Worm (Caenorhabditis elegans) whole organism, L1 larva: ENCODE data around the gene srd-19.
A peak's percentile ranks its signal among the peaks of the same experiment; 100 is the strongest.

Source experiments
- C16A3.4 ChIP-seq: fragments of 150-350 bp; optimal IDR thresholded peaks from 2 replicates; lab custom pipeline; 2014; ENCODE audit warnings: missing biosample characterization, missing genetic modification characterization
- C34B4.2 ChIP-seq: sonication (generic microtip); optimal IDR thresholded peaks from 2 replicates; lab custom pipeline; 2017; ENCODE audit warnings: mild to moderate bottlenecking, missing genetic modification characterization, missing compliant biosample characterization
- Y116A8C.19 ChIP-seq: sonication (generic microtip); optimal IDR thresholded peaks from 2 replicates; lab custom pipeline; 2016; ENCODE audit warnings: missing compliant biosample characterization, missing genetic modification characterization, borderline replicate concordance
- aha-1 ChIP-seq: fragments of 150-350 bp; optimal IDR thresholded peaks from 2 replicates; lab custom pipeline; 2014; ENCODE audit warnings: missing biosample characterization, missing genetic modification characterization
- aly-2 ChIP-seq: fragments of 150-350 bp; optimal IDR thresholded peaks from 2 replicates; lab custom pipeline; 2014; ENCODE audit warnings: missing biosample characterization, missing genetic modification characterization
- ama-1 ChIP-seq: fragments of 150-350 bp; optimal IDR thresholded peaks from 2 replicates; lab custom pipeline; 2014
- blmp-1 ChIP-seq: fragments of 150-350 bp; optimal IDR thresholded peaks from 2 replicates; lab custom pipeline; 2014; ENCODE audit warnings: missing biosample characterization, missing genetic modification characterization
- ceh-8 ChIP-seq: fragments of 200-800 bp; sonication (Bioruptor generic); optimal IDR thresholded peaks from 2 replicates; lab custom pipeline; 2018; ENCODE audit warnings: mild to moderate bottlenecking, missing genetic modification characterization, moderate library complexity, missing compliant biosample characterization
- ceh-90 ChIP-seq: sonication (generic microtip); optimal IDR thresholded peaks from 2 replicates; lab custom pipeline; 2016; ENCODE audit warnings: missing genetic modification characterization, missing compliant biosample characterization
- dpl-1 ChIP-seq, 3 experiments: fragments of 150-350 bp in 2 of 3; sonication (generic microtip) in 1 of 3; optimal IDR thresholded peaks; 2 replicates each; lab custom pipeline; 2014 to 2017; ENCODE audit warnings: missing biosample characterization in 3 of 3, missing genetic modification characterization in 3 of 3, missing genetic modification reagents in 3 of 3
- dsc-1 ChIP-seq: sonication (generic microtip); optimal IDR thresholded peaks from 2 replicates; lab custom pipeline; 2016; ENCODE audit warnings: mild to moderate bottlenecking, missing genetic modification characterization, missing compliant biosample characterization
- egl-13 ChIP-seq: sonication (generic microtip); optimal IDR thresholded peaks from 2 replicates; lab custom pipeline; 2016; ENCODE audit warnings: missing genotype, missing genetic modification reagents, missing genetic modification characterization, missing compliant biosample characterization
- egl-27 ChIP-seq, 2 experiments: fragments of 150-350 bp in 1 of 2; sonication (generic microtip); optimal IDR thresholded peaks; 3 replicates each; lab custom pipeline; 2017 to 2018; ENCODE audit warnings: missing biosample characterization in 2 of 2, missing genetic modification characterization in 2 of 2, missing genetic modification reagents in 2 of 2
- elt-2 ChIP-seq: sonication (generic microtip); optimal IDR thresholded peaks from 2 replicates; lab custom pipeline; 2016; ENCODE audit warnings: missing genetic modification characterization, mild to moderate bottlenecking, inconsistent platforms, missing compliant biosample characterization, missing genetic modification reagents
- elt-3 ChIP-seq, 6 experiments: fragments of 150-350 bp in 1 of 6; sonication (generic microtip); optimal IDR thresholded peaks; 2 replicates each; lab custom pipeline; 2017 to 2018; ENCODE audit warnings: missing biosample characterization in 6 of 6, missing genetic modification characterization in 6 of 6, inconsistent platforms in 1 of 6
- fkh-10 ChIP-seq: sonication (generic microtip); optimal IDR thresholded peaks from 2 replicates; lab custom pipeline; 2017; ENCODE audit warnings: missing biosample characterization, missing genetic modification reagents, missing genetic modification characterization
- fos-1 ChIP-seq: fragments of 150-350 bp; optimal IDR thresholded peaks from 2 replicates; lab custom pipeline; 2014; ENCODE audit warnings: missing biosample characterization, missing genetic modification characterization
- hlh-17 ChIP-seq: fragments of 200-800 bp; sonication (Bioruptor generic); optimal IDR thresholded peaks from 2 replicates; lab custom pipeline; 2018; ENCODE audit warnings: missing genetic modification characterization, mild to moderate bottlenecking, missing compliant biosample characterization, moderate library complexity, borderline replicate concordance
- hlh-4 ChIP-seq: sonication (generic microtip); optimal IDR thresholded peaks from 2 replicates; lab custom pipeline; 2016; ENCODE audit warnings: mild to moderate bottlenecking, missing genetic modification characterization, missing compliant biosample characterization
- irx-1 ChIP-seq: sonication (generic microtip); optimal IDR thresholded peaks from 2 replicates; lab custom pipeline; 2016; ENCODE audit warnings: missing genetic modification characterization, missing compliant biosample characterization
- jun-1 ChIP-seq: fragments of 150-350 bp; optimal IDR thresholded peaks from 2 replicates; lab custom pipeline; 2014; ENCODE audit warnings: missing biosample characterization, missing genetic modification reagents, missing genetic modification characterization
- lin-13 ChIP-seq: fragments of 150-350 bp; optimal IDR thresholded peaks from 2 replicates; lab custom pipeline; 2014; ENCODE audit warnings: missing biosample characterization, missing genetic modification reagents, missing genetic modification characterization
- lin-14 ChIP-seq: fragments of 200-800 bp; sonication (Bioruptor generic); optimal IDR thresholded peaks from 2 replicates; lab custom pipeline; 2018; ENCODE audit warnings: mild to moderate bottlenecking, missing genetic modification characterization, moderate library complexity, missing compliant biosample characterization
- lin-15B ChIP-seq: fragments of 150-350 bp; sonication (generic microtip); optimal IDR thresholded peaks from 3 replicates; lab custom pipeline; 2014; ENCODE audit warnings: missing biosample characterization, missing genetic modification characterization
- lin-39 ChIP-seq: fragments of 150-350 bp; optimal IDR thresholded peaks from 2 replicates; lab custom pipeline; 2014; ENCODE audit warnings: missing biosample characterization, missing genetic modification reagents, missing genetic modification characterization
- lir-3 ChIP-seq: sonication (generic microtip); optimal IDR thresholded peaks from 2 replicates; lab custom pipeline; 2016; ENCODE audit warnings: mild to moderate bottlenecking, missing genetic modification characterization, moderate library complexity, missing compliant biosample characterization; ENCODE audit not compliant: poor library complexity
- lsy-2 ChIP-seq, 2 experiments: fragments of 150-350 bp; optimal IDR thresholded peaks; 2 replicates each; lab custom pipeline; 2014; ENCODE audit warnings: missing biosample characterization in 2 of 2, missing genetic modification characterization in 2 of 2
- mab-9 ChIP-seq: fragments of 200-800 bp; sonication (Bioruptor generic); IDR thresholded peaks from 2 replicates; pipeline ENCODE4 v1.3.6; 2022; ENCODE audit warnings: missing genetic modification reagents, missing genetic modification characterization, missing compliant biosample characterization
- mdl-1 ChIP-seq, 2 experiments: fragments of 150-350 bp; optimal IDR thresholded peaks; 2 replicates each; lab custom pipeline; 2014 to 2017; ENCODE audit warnings: missing biosample characterization in 2 of 2, missing genetic modification characterization in 2 of 2, inconsistent platforms in 1 of 2
- mep-1 ChIP-seq: fragments of 150-350 bp; optimal IDR thresholded peaks from 2 replicates; lab custom pipeline; 2014; ENCODE audit warnings: missing biosample characterization, missing genetic modification characterization
- nhr-12 ChIP-seq: sonication (generic microtip); optimal IDR thresholded peaks from 2 replicates; lab custom pipeline; 2017; ENCODE audit warnings: missing biosample characterization, missing genetic modification characterization
- nhr-20 ChIP-seq: sonication (generic microtip); optimal IDR thresholded peaks from 2 replicates; lab custom pipeline; 2016; ENCODE audit warnings: mild to moderate bottlenecking, missing genetic modification characterization, missing compliant biosample characterization
- nhr-237 ChIP-seq: fragments of 150-350 bp; optimal IDR thresholded peaks from 2 replicates; lab custom pipeline; 2014; ENCODE audit warnings: missing biosample characterization, missing genetic modification characterization
- nhr-28 ChIP-seq: fragments of 150-350 bp; optimal IDR thresholded peaks from 2 replicates; lab custom pipeline; 2014; ENCODE audit warnings: missing biosample characterization, missing genetic modification characterization
- nhr-76 ChIP-seq: sonication (generic microtip); optimal IDR thresholded peaks from 2 replicates; lab custom pipeline; 2017; ENCODE audit warnings: missing biosample characterization, missing genetic modification characterization
- nhr-84 ChIP-seq: sonication (generic microtip); optimal IDR thresholded peaks from 2 replicates; lab custom pipeline; 2017; ENCODE audit warnings: missing biosample characterization, missing genetic modification characterization
- nhr-85 ChIP-seq: sonication (generic microtip); peaks from one replicate; lab custom pipeline; 2016; ENCODE audit warnings: missing genetic modification characterization, inconsistent platforms, missing compliant biosample characterization
- pax-3 ChIP-seq: fragments of 200-800 bp; sonication (Bioruptor generic); optimal IDR thresholded peaks from 2 replicates; lab custom pipeline; 2018; ENCODE audit warnings: mild to moderate bottlenecking, missing genetic modification characterization, moderate library complexity, missing compliant biosample characterization
- pqm-1 ChIP-seq: sonication (generic microtip); optimal IDR thresholded peaks from 3 replicates; lab custom pipeline; 2017; ENCODE audit warnings: missing biosample characterization, missing genetic modification characterization
- rnt-1 ChIP-seq: sonication (generic microtip); optimal IDR thresholded peaks from 2 replicates; lab custom pipeline; 2016; ENCODE audit warnings: mild to moderate bottlenecking, missing genetic modification characterization, moderate library complexity, missing compliant biosample characterization
- snpc-4 ChIP-seq: fragments of 150-350 bp; optimal IDR thresholded peaks from 2 replicates; lab custom pipeline; 2014; ENCODE audit warnings: missing biosample characterization, missing genetic modification characterization
- sox-4 ChIP-seq: sonication (generic microtip); optimal IDR thresholded peaks from 2 replicates; lab custom pipeline; 2016; ENCODE audit warnings: missing genetic modification characterization, missing compliant biosample characterization
- sup-37 ChIP-seq: fragments of 200-800 bp; sonication (Bioruptor generic); optimal IDR thresholded peaks from 2 replicates; lab custom pipeline; 2018; ENCODE audit warnings: mild to moderate bottlenecking, missing genetic modification characterization, missing compliant biosample characterization
- swsn-7 ChIP-seq: sonication (generic microtip); optimal IDR thresholded peaks from 2 replicates; lab custom pipeline; 2016; ENCODE audit warnings: missing genetic modification characterization, missing compliant biosample characterization
- tbx-2 ChIP-seq: sonication (generic microtip); optimal IDR thresholded peaks from 2 replicates; lab custom pipeline; 2016; ENCODE audit warnings: missing genetic modification characterization, missing compliant biosample characterization
- unc-30 ChIP-seq: sonication (generic microtip); optimal IDR thresholded peaks from 2 replicates; lab custom pipeline; 2017; ENCODE audit warnings: missing biosample characterization, missing genetic modification characterization
- unc-62 ChIP-seq: fragments of 150-350 bp; optimal IDR thresholded peaks from 2 replicates; lab custom pipeline; 2014; ENCODE audit warnings: missing biosample characterization, missing genetic modification reagents, missing genetic modification characterization
- unc-86 ChIP-seq: sonication (generic microtip); optimal IDR thresholded peaks from 2 replicates; lab custom pipeline; 2016; ENCODE audit warnings: missing genetic modification characterization, missing compliant biosample characterization
- unc-98 ChIP-seq: fragments of 200-800 bp; sonication (Bioruptor generic); IDR thresholded peaks from 2 replicates; pipeline ENCODE4 v1.3.6; 2022; ENCODE audit warnings: missing genetic modification characterization, missing compliant biosample characterization
- zip-4 ChIP-seq: fragments of 200-800 bp; sonication (Bioruptor generic); optimal IDR thresholded peaks from 2 replicates; lab custom pipeline; 2018; ENCODE audit warnings: mild to moderate bottlenecking, missing genetic modification characterization, moderate library complexity, missing compliant biosample characterization
- ztf-11 ChIP-seq, 2 experiments: sonication (generic microtip); optimal IDR thresholded peaks; 2 replicates each; lab custom pipeline; 2016 to 2017; ENCODE audit warnings: missing genetic modification characterization in 2 of 2, missing biosample characterization in 1 of 2, missing compliant biosample characterization in 1 of 2
- ztf-4 ChIP-seq: fragments of 150-350 bp; optimal IDR thresholded peaks from 2 replicates; lab custom pipeline; 2014; ENCODE audit warnings: missing biosample characterization, missing genetic modification characterization

The srd-19 gene

ce11 chrV:13464123-13464522, 35.6 kb upstream of the srd-19 start (continued):
- TF ChIP-seq aly-2 (tag; lab: Kevin White, UChicago) (no peak), lin-14 (GFP tag; lab: Kevin White, UChicago) (peak; percentile 65), nhr-237 (tag; lab: Kevin White, UChicago) (no peak), irx-1 (tag; lab: Kevin White, UChicago) (no peak), pqm-1 (tag; lab: Kevin White, UChicago) (no peak), C34B4.2 (tag; lab: Kevin White, UChicago) (no peak), lin-15B (tag; lab: Kevin White, UChicago) (no peak), pax-3 (no peak), tbx-2 (tag; lab: Kevin White, UChicago) (no peak), nhr-85 (tag; lab: Kevin White, UChicago) (peak; percentile 67), mab-9 (no peak), dpl-1 (GFP tag; optimal IDR thresholded peaks at IDR 0.05; lab: Kevin White, UChicago) (peak in 1 of 3 experiments; percentile 1), aha-1 (tag; lab: Kevin White, UChicago) (no peak), Y116A8C.19 (tag; lab: Kevin White, UChicago) (no peak), unc-86 (tag; lab: Kevin White, UChicago) (no peak), fkh-10 (GFP tag; lab: Kevin White, UChicago) (no peak), ceh-8 (GFP tag; lab: Kevin White, UChicago) (no peak), lsy-2 (tag; optimal IDR thresholded peaks at IDR 0.05; lab: Kevin White, UChicago) (peak in 1 of 2 experiments; percentile 8), rnt-1 (tag; lab: Kevin White, UChicago) (peak; percentile 1), ceh-90 (tag; lab: Kevin White, UChicago) (no peak), zip-4 (GFP tag; lab: Kevin White, UChicago) (no peak), mdl-1 (tag; optimal IDR thresholded peaks at IDR 0.05; lab: Kevin White, UChicago) (no peak), mep-1 (tag; lab: Kevin White, UChicago) (no peak), egl-13 (tag; lab: Kevin White, UChicago) (no peak), hlh-4 (tag; lab: Kevin White, UChicago) (no peak), unc-98 (GFP tag; lab: Robert Waterston, UW) (no peak), lir-3 (no peak), dsc-1 (tag; lab: Kevin White, UChicago) (no peak), elt-3 (tag; optimal IDR thresholded peaks at IDR 0.05; lab: Kevin White, UChicago) (peak in 1 of 6 experiments; percentile 1), fos-1 (no peak), lin-39 (tag; lab: Kevin White, UChicago) (no peak), nhr-28 (tag; lab: Kevin White, UChicago) (no peak), nhr-84 (tag; lab: Kevin White, UChicago) (no peak), unc-62 (GFP tag; lab: Kevin White, UChicago) (no peak), sup-37 (GFP tag; lab: Kevin White, UChicago) (no peak), nhr-20 (tag; lab: Kevin White, UChicago) (no peak), swsn-7 (tag; lab: Kevin White, UChicago) (no peak), elt-2 (tag; lab: Kevin White, UChicago) (no peak), nhr-12 (tag; lab: Kevin White, UChicago) (no peak), nhr-76 (no peak), jun-1 (tag; lab: Kevin White, UChicago) (no peak), unc-30 (no peak), sox-4 (tag; lab: Kevin White, UChicago) (no peak), snpc-4 (tag; lab: Kevin White, UChicago) (no peak), egl-27 (tag; optimal IDR thresholded peaks at IDR 0.05; lab: Kevin White, UChicago) (no peak), lin-13 (no peak), ztf-11 (tag; optimal IDR thresholded peaks at IDR 0.05; lab: Kevin White, UChicago) (no peak), hlh-17 (no peak), C16A3.4 (tag; lab: Kevin White, UChicago) (no peak), ama-1 (lab: Kevin White, UChicago) (no peak), blmp-1 (tag; lab: Kevin White, UChicago) (peak; percentile 35), ztf-4 (no peak)
